Worm (Caenorhabditis elegans) whole organism, early embryonic: ENCODE measurements around the gene C27A2.12.

ENCODE experiments used
- aly-1 ChIP-seq: sonication (generic microtip); optimal IDR thresholded peaks from 2 replicates; lab custom pipeline; 2016; ENCODE audit warnings: missing genetic modification characterization, missing compliant biosample characterization
- ama-1 ChIP-seq: fragments of 150-350 bp; optimal IDR thresholded peaks from 2 replicates; lab custom pipeline; 2014
- flt-1 ChIP-seq: fragments of 200-800 bp; sonication (Bioruptor generic); IDR thresholded peaks from 2 replicates; pipeline ENCODE4 v1.3.6; 2022; ENCODE audit warnings: missing genetic modification characterization, missing compliant biosample characterization
- hmbx-1 ChIP-seq: sonication (generic microtip); optimal IDR thresholded peaks from 2 replicates; lab custom pipeline; 2016; ENCODE audit warnings: mild to moderate bottlenecking, missing genetic modification characterization, missing compliant biosample characterization
- hmg-4 ChIP-seq: fragments of 200-800 bp; sonication (Bioruptor generic); optimal IDR thresholded peaks from 2 replicates; lab custom pipeline; 2018; ENCODE audit warnings: mild to moderate bottlenecking, missing genetic modification characterization, missing compliant biosample characterization
- scrt-1 ChIP-seq: fragments of 200-800 bp; sonication (Bioruptor generic); IDR thresholded peaks from 2 replicates; pipeline ENCODE4 v1.3.6; 2022; ENCODE audit warnings: missing genetic modification characterization, missing compliant biosample characterization

ce11 chrII:5091640-5092243 lies 33.8 kb upstream of the C27A2.12 start, which contains the start of gene pld-1:
- no peak for TF ChIP-seq flt-1 (GFP tag; lab: Robert Waterston, UW)
- TF ChIP-seq aly-1 (tag; lab: Kevin White, UChicago), result no peak
- no peak for TF ChIP-seq ama-1 (lab: Kevin White, UChicago)
- TF ChIP-seq hmbx-1, result no peak
- TF ChIP-seq hmg-4 (GFP tag; lab: Kevin White, UChicago), result no peak
- no peak for TF ChIP-seq scrt-1 (GFP tag; lab: Robert Waterston, UW)
